Worm (Caenorhabditis elegans) whole organism, L1 larva: ENCODE results near the gene F43G6.7.

Source experiments
- F16B12.6 ChIP-seq: fragments of 150-350 bp; optimal IDR thresholded peaks from 2 replicates; lab custom pipeline; 2014; ENCODE audit warnings: missing biosample characterization, missing genetic modification characterization
- ama-1 ChIP-seq: fragments of 150-350 bp; optimal IDR thresholded peaks from 2 replicates; lab custom pipeline; 2014
- lin-39 ChIP-seq: fragments of 150-350 bp; optimal IDR thresholded peaks from 2 replicates; lab custom pipeline; 2014; ENCODE audit warnings: missing biosample characterization, missing genetic modification reagents, missing genetic modification characterization
- nhr-28 ChIP-seq: fragments of 150-350 bp; optimal IDR thresholded peaks from 2 replicates; lab custom pipeline; 2014; ENCODE audit warnings: missing biosample characterization, missing genetic modification characterization
- rnt-1 ChIP-seq: sonication (generic microtip); optimal IDR thresholded peaks from 2 replicates; lab custom pipeline; 2016; ENCODE audit warnings: mild to moderate bottlenecking, missing genetic modification characterization, moderate library complexity, missing compliant biosample characterization
- unc-62 ChIP-seq: fragments of 150-350 bp; optimal IDR thresholded peaks from 2 replicates; lab custom pipeline; 2014; ENCODE audit warnings: missing biosample characterization, missing genetic modification reagents, missing genetic modification characterization

- no peak for TF ChIP-seq ama-1
- no peak for TF ChIP-seq rnt-1 (tag; lab: Kevin White, UChicago)
- TF ChIP-seq F16B12.6 = no peak
- TF ChIP-seq lin-39 (tag; lab: Kevin White, UChicago) = no peak
- TF ChIP-seq unc-62 (GFP tag; lab: Kevin White, UChicago) = no peak
- no peak for TF ChIP-seq nhr-28 (tag; lab: Kevin White, UChicago)
Measured at ce11 chrII:11849572-11849971, 39.0 kb downstream of the F43G6.7 start.
